Fruit fly (Drosophila melanogaster) whole organism, embryonic: ENCODE data around the gene CG43134.

ENCODE experiments used
- Ada2b ChIP-seq: fragments of 200-800 bp; sonication (Bioruptor generic); IDR thresholded peaks from 2 replicates; pipeline ENCODE4 v1.3.6; 2022; ENCODE audit warnings: missing biosample characterization, missing genetic modification characterization
- Bgb ChIP-seq: fragments of 200-800 bp; sonication (Bioruptor generic); IDR thresholded peaks from 2 replicates; pipeline ENCODE4 v1.3.6; 2022; ENCODE audit warnings: missing biosample characterization, missing genetic modification characterization; ENCODE audit not compliant: partially characterized antibody
- CG10209 ChIP-seq: fragments of 200-800 bp; sonication (Bioruptor generic); optimal IDR thresholded peaks from 3 replicates; lab custom pipeline; 2017; ENCODE audit warnings: missing biosample characterization, mild to moderate bottlenecking, missing genetic modification characterization, missing genetic modification reagents
- CG11093 ChIP-seq: fragments of 200-800 bp; sonication (Bioruptor generic); IDR thresholded peaks from 3 replicates; pipeline ENCODE4 v1.3.6; 2022; ENCODE audit warnings: missing biosample characterization, missing genetic modification characterization
- CG14860 ChIP-seq: fragments of 200-800 bp; sonication (Bioruptor generic); IDR thresholded peaks from 3 replicates; pipeline ENCODE4 v1.3.6; 2022; ENCODE audit warnings: missing biosample characterization, missing genetic modification characterization; ENCODE audit not compliant: partially characterized antibody
- CG15011 ChIP-seq: fragments of 200-800 bp; sonication (Bioruptor generic); optimal IDR thresholded peaks from 3 replicates; lab custom pipeline; 2018; ENCODE audit warnings: missing biosample characterization, mild to moderate bottlenecking, missing genetic modification characterization
- CG15601 ChIP-seq: fragments of 200-800 bp; sonication (Bioruptor generic); optimal IDR thresholded peaks from 3 replicates; lab custom pipeline; 2019; ENCODE audit warnings: missing biosample characterization, mild to moderate bottlenecking, missing genetic modification characterization, moderate library complexity
- CG16863 ChIP-seq: fragments of 200-800 bp; sonication (Bioruptor generic); optimal IDR thresholded peaks from 3 replicates; lab custom pipeline; 2016; ENCODE audit warnings: missing biosample characterization, missing genetic modification characterization
- CG3163 ChIP-seq: fragments of 200-800 bp; sonication (Bioruptor generic); optimal IDR thresholded peaks from 3 replicates; lab custom pipeline; 2016; ENCODE audit warnings: missing biosample characterization, missing genetic modification characterization
- CG4617 ChIP-seq: fragments of 200-800 bp; sonication (Bioruptor generic); optimal IDR thresholded peaks from 3 replicates; lab custom pipeline; 2016; ENCODE audit warnings: missing biosample characterization, missing genetic modification characterization, borderline replicate concordance
- CG4730 ChIP-seq: fragments of 200-800 bp; sonication (Bioruptor generic); IDR thresholded peaks from 2 replicates; pipeline ENCODE4 v1.3.6; 2022; ENCODE audit warnings: missing biosample characterization, missing genetic modification characterization
- CG4820 ChIP-seq: fragments of 200-800 bp; sonication (Bioruptor generic); optimal IDR thresholded peaks from 3 replicates; lab custom pipeline; 2016; ENCODE audit warnings: missing biosample characterization, missing genetic modification characterization
- CG5953 ChIP-seq: fragments of 200-800 bp; sonication (Bioruptor generic); IDR thresholded peaks from 2 replicates; pipeline ENCODE4 v1.3.6; 2022; ENCODE audit warnings: missing biosample characterization, missing genetic modification characterization
- CG7357 ChIP-seq: fragments of 200-800 bp; sonication (Bioruptor generic); IDR thresholded peaks from 3 replicates; pipeline ENCODE4 v1.3.6; 2022; ENCODE audit warnings: missing biosample characterization, missing genetic modification characterization
- CG7745 ChIP-seq: fragments of 200-800 bp; sonication (Bioruptor generic); optimal IDR thresholded peaks from 2 replicates; lab custom pipeline; 2018; ENCODE audit warnings: missing biosample characterization, mild to moderate bottlenecking, missing genetic modification characterization, moderate library complexity
- CG7928 ChIP-seq: fragments of 200-800 bp; sonication (Bioruptor generic); optimal IDR thresholded peaks from 2 replicates; lab custom pipeline; 2017; ENCODE audit warnings: missing biosample characterization, mild to moderate bottlenecking, missing genetic modification characterization
- D ChIP-seq, 2 experiments: fragments of 200-800 bp in 1 of 2; fragments of >200 bp in 1 of 2; sonication (Bioruptor generic) in 1 of 2; optimal IDR thresholded peaks; 2 replicates in 1 of 2; 3 replicates in 1 of 2; lab custom pipeline; 2017; ENCODE audit warnings: mild to moderate bottlenecking in 1 of 2, missing biosample characterization in 1 of 2, missing genetic modification characterization in 1 of 2, missing genetic modification reagents in 1 of 2
- Dbx ChIP-seq: fragments of 200-800 bp; sonication (Bioruptor generic); IDR thresholded peaks from 3 replicates; pipeline ENCODE4 v1.3.6; 2022; ENCODE audit warnings: missing biosample characterization, missing genetic modification characterization
- Dek ChIP-seq: fragments of 200-800 bp; sonication (Bioruptor generic); optimal IDR thresholded peaks from 3 replicates; lab custom pipeline; 2019; ENCODE audit warnings: missing biosample characterization, mild to moderate bottlenecking, missing genetic modification characterization, moderate library complexity
- Dip2 ChIP-seq: fragments of 200-800 bp; sonication (Bioruptor generic); IDR thresholded peaks from 2 replicates; pipeline ENCODE4 v1.3.6; 2022; ENCODE audit warnings: missing biosample characterization, missing genetic modification characterization
- Fer2 ChIP-seq: fragments of 200-800 bp; sonication (Bioruptor generic); optimal IDR thresholded peaks from 2 replicates; lab custom pipeline; 2018; ENCODE audit warnings: missing biosample characterization, mild to moderate bottlenecking, missing genetic modification characterization, moderate library complexity
- HLH3B ChIP-seq: fragments of 200-800 bp; sonication (Bioruptor generic); IDR thresholded peaks from 2 replicates; pipeline ENCODE4 v1.3.6; 2022; ENCODE audit warnings: missing biosample characterization, missing genetic modification characterization
- Kr ChIP-seq: fragments of 200-800 bp; sonication (Bioruptor generic); optimal IDR thresholded peaks from 2 replicates; lab custom pipeline; 2017; ENCODE audit warnings: missing biosample characterization, mild to moderate bottlenecking, missing genetic modification characterization
- MTF-1 ChIP-seq: fragments of 200-800 bp; sonication (Bioruptor generic); optimal IDR thresholded peaks from 2 replicates; lab custom pipeline; 2018; ENCODE audit warnings: missing biosample characterization, mild to moderate bottlenecking, missing genetic modification characterization, borderline replicate concordance
- Meics ChIP-seq: fragments of 200-800 bp; sonication (Bioruptor generic); optimal IDR thresholded peaks from 2 replicates; lab custom pipeline; 2017; ENCODE audit warnings: missing biosample characterization, mild to moderate bottlenecking, missing genetic modification characterization
- Mes4 ChIP-seq: fragments of 200-800 bp; sonication (Bioruptor generic); optimal IDR thresholded peaks from 2 replicates; lab custom pipeline; 2016; ENCODE audit warnings: missing biosample characterization, missing genetic modification characterization
- Myb ChIP-seq: fragments of 200-800 bp; sonication (Bioruptor generic); optimal IDR thresholded peaks from 2 replicates; lab custom pipeline; 2016; ENCODE audit warnings: missing biosample characterization, missing genetic modification characterization
- NC2β ChIP-seq: fragments of 200-800 bp; sonication (Bioruptor generic); optimal IDR thresholded peaks from 2 replicates; lab custom pipeline; 2016; ENCODE audit warnings: missing biosample characterization, missing genetic modification characterization
- Ptx1 ChIP-seq: fragments of 200-800 bp; sonication (Bioruptor generic); IDR thresholded peaks from 2 replicates; pipeline ENCODE4 v1.3.6; 2022; ENCODE audit warnings: missing biosample characterization, missing genetic modification characterization
- Ravus ChIP-seq: fragments of 200-800 bp; sonication (Bioruptor generic); IDR thresholded peaks from 2 replicates; pipeline ENCODE4 v1.3.6; 2022; ENCODE audit warnings: missing biosample characterization, missing genetic modification characterization
- Six4 ChIP-seq: fragments of 200-800 bp; sonication (Bioruptor generic); optimal IDR thresholded peaks from 2 replicates; lab custom pipeline; 2016; ENCODE audit warnings: missing biosample characterization, missing genetic modification characterization
- abd-A ChIP-seq: fragments of 200-800 bp; sonication (Bioruptor generic); optimal IDR thresholded peaks from 3 replicates; lab custom pipeline; 2019; ENCODE audit warnings: missing biosample characterization, mild to moderate bottlenecking, missing genetic modification characterization, moderate library complexity
- crc ChIP-seq: fragments of 200-800 bp; sonication (Bioruptor generic); optimal IDR thresholded peaks from 2 replicates; lab custom pipeline; 2016; ENCODE audit warnings: missing biosample characterization, missing genetic modification characterization
- dm ChIP-seq: fragments of 200-800 bp; sonication (Bioruptor generic); optimal IDR thresholded peaks from 3 replicates; lab custom pipeline; 2016; ENCODE audit warnings: missing biosample characterization, missing genetic modification characterization
- dpn ChIP-seq, 2 experiments: fragments of 200-800 bp; sonication (Bioruptor generic); optimal IDR thresholded peaks; 3 replicates each; lab custom pipeline; 2016; ENCODE audit warnings: missing biosample characterization in 2 of 2, missing genetic modification characterization in 2 of 2
- gsb-n ChIP-seq: fragments of 200-800 bp; sonication (Bioruptor generic); optimal IDR thresholded peaks from 3 replicates; lab custom pipeline; 2018; ENCODE audit warnings: missing biosample characterization, mild to moderate bottlenecking, missing genetic modification characterization
- hkb ChIP-seq, 2 experiments: fragments of 200-800 bp in 1 of 2; fragments of >200 bp in 1 of 2; sonication (Bioruptor generic) in 1 of 2; IDR thresholded peaks in 1 of 2; optimal IDR thresholded peaks in 1 of 2; 2 replicates each; pipeline versions ENCODE4 v1.3.6 to Lab custom; 2017 to 2022; ENCODE audit warnings: missing biosample characterization in 1 of 2, missing genetic modification characterization in 1 of 2
- ind ChIP-seq: fragments of 200-800 bp; sonication (Bioruptor generic); optimal IDR thresholded peaks from 3 replicates; lab custom pipeline; 2016; ENCODE audit warnings: missing biosample characterization, missing genetic modification characterization
- lbe ChIP-seq: fragments of 200-800 bp; sonication (Bioruptor generic); optimal IDR thresholded peaks from 2 replicates; lab custom pipeline; 2016; ENCODE audit warnings: missing biosample characterization, mild to moderate bottlenecking, missing genetic modification characterization
- nerfin-2 ChIP-seq: fragments of 200-800 bp; sonication (Bioruptor generic); IDR thresholded peaks from 2 replicates; pipeline ENCODE4 v1.3.6; 2022; ENCODE audit warnings: missing biosample characterization, missing genetic modification characterization; ENCODE audit not compliant: partially characterized antibody
- oc ChIP-seq: fragments of 200-800 bp; sonication (Bioruptor generic); optimal IDR thresholded peaks from 2 replicates; lab custom pipeline; 2018; ENCODE audit warnings: missing biosample characterization, mild to moderate bottlenecking, missing genetic modification characterization, moderate library complexity
- odd ChIP-seq: fragments of 200-800 bp; sonication (Bioruptor generic); optimal IDR thresholded peaks from 2 replicates; lab custom pipeline; 2017; ENCODE audit warnings: missing biosample characterization, mild to moderate bottlenecking, missing genetic modification characterization
- schlank ChIP-seq: fragments of 200-800 bp; sonication (Bioruptor generic); optimal IDR thresholded peaks from 2 replicates; lab custom pipeline; 2018; ENCODE audit warnings: missing biosample characterization, mild to moderate bottlenecking, missing genetic modification characterization
- vvl ChIP-seq: fragments of 200-800 bp; sonication (Bioruptor generic); IDR thresholded peaks from 2 replicates; pipeline ENCODE4 v1.3.6; 2022; ENCODE audit warnings: missing biosample characterization, missing genetic modification characterization

CG43134 gene

dm6 chrX:4203713-4204447, 43.2 kb upstream of the CG43134 start (continued):
- TF ChIP-seq schlank (tag; lab: Kevin White, UChicago) (no peak), CG4820 (GFP tag; lab: Kevin White, UChicago) (no peak), hkb (optimal IDR thresholded peaks at IDR 0.05; lab: Kevin White, UChicago) (no peak), hkb (GFP tag; IDR thresholded peaks at IDR 0.05; lab: Robert Waterston, UW) (no peak)

dm6 chrX:4205346-4206178, 41.6 kb upstream of the CG43134 start, which contains the start of gene Fas2:
TSS of gene Fas2 (minus strand) at chrX:4206093.
- no peak for TF ChIP-seq D (optimal IDR thresholded peaks at IDR 0.05; lab: Kevin White, UChicago)
- peak; percentile 26 for TF ChIP-seq D (GFP tag; optimal IDR thresholded peaks at IDR 0.05; lab: Kevin White, UChicago)
- no peak for TF ChIP-seq NC2β (GFP tag; lab: Kevin White, UChicago)
- TF ChIP-seq gsb-n (tag; lab: Kevin White, UChicago): peak; percentile 26
- peak in 1 of 2 experiments; percentile 47 for TF ChIP-seq dpn (GFP tag; optimal IDR thresholded peaks at IDR 0.05; lab: Kevin White, UChicago)
- TF ChIP-seq vvl: peak; percentile 78
- TF ChIP-seq CG10209: peak; percentile 47
- TF ChIP-seq Dbx (GFP tag; lab: Robert Waterston, UW): peak; percentile 49; the same call in 2 of the 3 replicates
- TF ChIP-seq abd-A: peak; percentile 45
- TF ChIP-seq dm (GFP tag; lab: Kevin White, UChicago): no peak
- peak; percentile 16 for TF ChIP-seq Dek (tag; lab: Kevin White, UChicago)
- no peak for TF ChIP-seq Fer2 (tag; lab: Kevin White, UChicago)
- TF ChIP-seq CG7928 (GFP tag; lab: Kevin White, UChicago): peak; percentile 30
- TF ChIP-seq Kr: no peak
- peak; percentile 43 for TF ChIP-seq CG3163
- TF ChIP-seq MTF-1 (GFP tag; lab: Kevin White, UChicago): peak; percentile 58
- peak; percentile 63 for TF ChIP-seq Meics (GFP tag; lab: Kevin White, UChicago)
- TF ChIP-seq CG16863: peak; percentile 22
- TF ChIP-seq CG14860 (GFP tag; lab: Robert Waterston, UW): no peak
- TF ChIP-seq CG15601 (tag; lab: Kevin White, UChicago): peak; percentile 6
- TF ChIP-seq lbe: peak; percentile 24
- TF ChIP-seq Myb (GFP tag; lab: Kevin White, UChicago): peak; percentile 39
- no peak for TF ChIP-seq Six4 (GFP tag; lab: Kevin White, UChicago)
- peak; percentile 54 for TF ChIP-seq Ptx1 (GFP tag; lab: Robert Waterston, UW)
- no peak for TF ChIP-seq CG11093 (GFP tag; lab: Robert Waterston, UW)
- 0 out of 2 replicates have a peak, but pooled peaks have one; percentile 14 for TF ChIP-seq HLH3B (GFP tag; lab: Robert Waterston, UW)
- peak; percentile 54; the same call in 1 of the 2 replicates for TF ChIP-seq CG5953
- TF ChIP-seq CG15011 (GFP tag; lab: Kevin White, UChicago): peak; percentile 30
- no peak for TF ChIP-seq ind
- TF ChIP-seq CG4730 (GFP tag; lab: Robert Waterston, UW): peak; percentile 32; the same call in 1 of the 2 replicates
- peak; percentile 17 for TF ChIP-seq CG4617
- peak; percentile 58 for TF ChIP-seq odd (GFP tag; lab: Kevin White, UChicago)
- 0 out of 3 replicates have a peak, but pooled peaks have one; percentile 18 for TF ChIP-seq CG7357 (GFP tag; lab: Robert Waterston, UW)
- no peak for TF ChIP-seq Ravus (GFP tag; lab: Robert Waterston, UW)
- no peak for TF ChIP-seq CG7745 (tag; lab: Kevin White, UChicago)
- peak; percentile 53 for TF ChIP-seq Ada2b
- peak; percentile 43 for TF ChIP-seq oc
- TF ChIP-seq nerfin-2 (GFP tag; lab: Robert Waterston, UW): no peak
- no peak for TF ChIP-seq Dip2 (GFP tag; lab: Robert Waterston, UW)
- no peak for TF ChIP-seq crc (GFP tag; lab: Kevin White, UChicago)
- peak; percentile 54; the same call in 1 of the 2 replicates for TF ChIP-seq Bgb
- TF ChIP-seq Mes4: no peak
